Worm (Caenorhabditis elegans) whole organism, late embryonic: ENCODE measurements around the gene T21C9.9.

Experiments used
- C08G9.2 ChIP-seq: sonication (generic microtip); optimal IDR thresholded peaks from 2 replicates; lab custom pipeline; 2016; ENCODE audit warnings: mild to moderate bottlenecking, missing genetic modification characterization, moderate library complexity, missing compliant biosample characterization
- C38D4.7 ChIP-seq: fragments of 200-800 bp; sonication (Bioruptor generic); optimal IDR thresholded peaks from 2 replicates; lab custom pipeline; 2018; ENCODE audit warnings: mild to moderate bottlenecking, missing genetic modification characterization, moderate library complexity, missing compliant biosample characterization
- F13H6.1 ChIP-seq: sonication (generic microtip); optimal IDR thresholded peaks from 2 replicates; lab custom pipeline; 2016; ENCODE audit warnings: missing genetic modification characterization, missing compliant biosample characterization
- K02D7.2 ChIP-seq: sonication (generic microtip); optimal IDR thresholded peaks from 2 replicates; lab custom pipeline; 2017; ENCODE audit warnings: mild to moderate bottlenecking, missing genetic modification characterization, missing compliant biosample characterization
- K09A11.1 ChIP-seq: sonication (generic microtip); optimal IDR thresholded peaks from 2 replicates; lab custom pipeline; 2017; ENCODE audit warnings: antibody characterized with exemption, mild to moderate bottlenecking, missing genetic modification characterization, missing compliant biosample characterization; ENCODE audit not compliant: insufficient read depth
- T23F11.4 ChIP-seq: fragments of 200-800 bp; sonication (Bioruptor generic); optimal IDR thresholded peaks from 2 replicates; lab custom pipeline; 2018; ENCODE audit warnings: mild to moderate bottlenecking, missing genetic modification characterization, missing compliant biosample characterization
- ama-1 ChIP-seq: fragments of 150-350 bp; optimal IDR thresholded peaks from 2 replicates; lab custom pipeline; 2014
- ceh-14 ChIP-seq: sonication (generic microtip); optimal IDR thresholded peaks from 2 replicates; lab custom pipeline; 2016; ENCODE audit warnings: missing genotype, missing genetic modification characterization, missing compliant biosample characterization
- ceh-2 ChIP-seq: sonication (generic microtip); optimal IDR thresholded peaks from 2 replicates; lab custom pipeline; 2016; ENCODE audit warnings: missing genotype, missing genetic modification characterization, missing compliant biosample characterization
- ceh-22 ChIP-seq: sonication (generic microtip); optimal IDR thresholded peaks from 2 replicates; lab custom pipeline; 2017; ENCODE audit warnings: missing biosample characterization, missing genetic modification characterization
- ceh-24 ChIP-seq: sonication (generic microtip); optimal IDR thresholded peaks from 2 replicates; lab custom pipeline; 2016; ENCODE audit warnings: mild to moderate bottlenecking, missing genetic modification characterization, missing compliant biosample characterization
- ceh-30 ChIP-seq: fragments of 150-350 bp; optimal IDR thresholded peaks from 2 replicates; lab custom pipeline; 2014; ENCODE audit warnings: missing biosample characterization, missing genetic modification characterization
- ceh-31 ChIP-seq: sonication (generic microtip); optimal IDR thresholded peaks from 2 replicates; lab custom pipeline; 2016; ENCODE audit warnings: missing genetic modification characterization, missing compliant biosample characterization
- ceh-34 ChIP-seq: sonication (generic microtip); optimal IDR thresholded peaks from 2 replicates; lab custom pipeline; 2016; ENCODE audit warnings: mild to moderate bottlenecking, missing genetic modification characterization, missing compliant biosample characterization
- ceh-45 ChIP-seq: fragments of 200-800 bp; sonication (Bioruptor generic); IDR thresholded peaks from 2 replicates; pipeline ENCODE4 v1.3.6; 2022; ENCODE audit warnings: missing genetic modification reagents, missing genetic modification characterization, missing compliant biosample characterization
- ceh-48 ChIP-seq: sonication (generic microtip); optimal IDR thresholded peaks from 2 replicates; lab custom pipeline; 2016; ENCODE audit warnings: missing genetic modification characterization, inconsistent platforms, missing compliant biosample characterization
- ceh-6 ChIP-seq: fragments of 200-800 bp; sonication (Bioruptor generic); optimal IDR thresholded peaks from 2 replicates; lab custom pipeline; 2018; ENCODE audit warnings: mild to moderate bottlenecking, missing genetic modification characterization, missing compliant biosample characterization
- dmd-4 ChIP-seq: sonication (generic microtip); optimal IDR thresholded peaks from 2 replicates; lab custom pipeline; 2016; ENCODE audit warnings: borderline replicate concordance, missing genetic modification characterization, missing compliant biosample characterization
- ets-4 ChIP-seq: sonication (generic microtip); optimal IDR thresholded peaks from 2 replicates; lab custom pipeline; 2016; ENCODE audit warnings: missing genetic modification characterization, missing compliant biosample characterization
- eyg-1 ChIP-seq: sonication (generic microtip); optimal IDR thresholded peaks from 2 replicates; lab custom pipeline; 2016; ENCODE audit warnings: missing genotype, missing genetic modification characterization, missing compliant biosample characterization
- fax-1 ChIP-seq: sonication (generic microtip); optimal IDR thresholded peaks from 2 replicates; lab custom pipeline; 2016; ENCODE audit warnings: missing genotype, missing genetic modification characterization, missing compliant biosample characterization
- gmeb-2 ChIP-seq: sonication (generic microtip); optimal IDR thresholded peaks from 2 replicates; lab custom pipeline; 2016; ENCODE audit warnings: missing genetic modification characterization, inconsistent platforms, missing compliant biosample characterization
- hlh-13 ChIP-seq: fragments of 200-800 bp; sonication (Bioruptor generic); optimal IDR thresholded peaks from 2 replicates; lab custom pipeline; 2018; ENCODE audit warnings: mild to moderate bottlenecking, missing genetic modification characterization, missing compliant biosample characterization
- hlh-15 ChIP-seq: sonication (generic microtip); optimal IDR thresholded peaks from 2 replicates; lab custom pipeline; 2016; ENCODE audit warnings: missing genetic modification characterization, missing compliant biosample characterization
- hlh-8 ChIP-seq: sonication (generic microtip); optimal IDR thresholded peaks from 2 replicates; lab custom pipeline; 2016; ENCODE audit warnings: missing genotype, missing genetic modification characterization, missing compliant biosample characterization
- lim-6 ChIP-seq: sonication (generic microtip); optimal IDR thresholded peaks from 2 replicates; lab custom pipeline; 2016; ENCODE audit warnings: missing genetic modification characterization, missing compliant biosample characterization
- nhr-11 ChIP-seq: fragments of 150-350 bp; optimal IDR thresholded peaks from 2 replicates; lab custom pipeline; 2014; ENCODE audit warnings: missing biosample characterization, missing genetic modification characterization
- npax-4 ChIP-seq: sonication (generic microtip); optimal IDR thresholded peaks from 2 replicates; lab custom pipeline; 2016; ENCODE audit warnings: missing genetic modification characterization, missing compliant biosample characterization
- odd-2 ChIP-seq: sonication (generic microtip); optimal IDR thresholded peaks from 2 replicates; lab custom pipeline; 2017; ENCODE audit warnings: antibody characterized with exemption, mild to moderate bottlenecking, missing genetic modification characterization, missing compliant biosample characterization
- pag-3 ChIP-seq: sonication (generic microtip); optimal IDR thresholded peaks from 2 replicates; lab custom pipeline; 2016; ENCODE audit warnings: missing compliant biosample characterization, missing genetic modification characterization, borderline replicate concordance
- pat-9 ChIP-seq: fragments of 200-800 bp; sonication (Bioruptor generic); optimal IDR thresholded peaks from 2 replicates; lab custom pipeline; 2018; ENCODE audit warnings: mild to moderate bottlenecking, missing genetic modification characterization, moderate library complexity, missing compliant biosample characterization
- pax-1 ChIP-seq: fragments of 150-350 bp; optimal IDR thresholded peaks from 2 replicates; lab custom pipeline; 2014; ENCODE audit warnings: missing biosample characterization, missing genetic modification characterization
- pha-2 ChIP-seq: sonication (generic microtip); optimal IDR thresholded peaks from 2 replicates; lab custom pipeline; 2017; ENCODE audit warnings: mild to moderate bottlenecking, missing genetic modification characterization, missing compliant biosample characterization
- pros-1 ChIP-seq: fragments of 150-350 bp; optimal IDR thresholded peaks from 2 replicates; lab custom pipeline; 2014; ENCODE audit warnings: missing biosample characterization, missing genetic modification reagents, missing genetic modification characterization
- ref-2 ChIP-seq: sonication (generic microtip); optimal IDR thresholded peaks from 2 replicates; lab custom pipeline; 2016; ENCODE audit warnings: missing genetic modification characterization, missing compliant biosample characterization
- sdc-2 ChIP-seq: sonication (generic microtip); optimal IDR thresholded peaks from 2 replicates; lab custom pipeline; 2016; ENCODE audit warnings: missing genotype, missing genetic modification characterization, missing compliant biosample characterization
- sox-4 ChIP-seq: sonication (generic microtip); optimal IDR thresholded peaks from 2 replicates; lab custom pipeline; 2017; ENCODE audit warnings: mild to moderate bottlenecking, missing genetic modification characterization, inconsistent platforms, missing compliant biosample characterization
- syd-9 ChIP-seq: sonication (generic microtip); optimal IDR thresholded peaks from 2 replicates; lab custom pipeline; 2016; ENCODE audit warnings: mild to moderate bottlenecking, missing genetic modification characterization, moderate library complexity, missing compliant biosample characterization
- tbx-2 ChIP-seq: sonication (generic microtip); optimal IDR thresholded peaks from 2 replicates; lab custom pipeline; 2016; ENCODE audit warnings: missing genetic modification characterization, missing compliant biosample characterization
- tbx-7 ChIP-seq: sonication (generic microtip); optimal IDR thresholded peaks from 2 replicates; lab custom pipeline; 2016; ENCODE audit warnings: missing genotype, missing genetic modification characterization, missing compliant biosample characterization
- unc-3 ChIP-seq, 2 experiments: fragments of 200-800 bp in 1 of 2; sonication (Bioruptor generic) in 1 of 2; sonication (generic microtip) in 1 of 2; conservative IDR thresholded peaks in 1 of 2; optimal IDR thresholded peaks in 1 of 2; 2 replicates each; pipeline versions ENCODE4 v1.3.6 to Lab custom; 2016 to 2022; ENCODE audit warnings: missing compliant biosample characterization in 2 of 2, missing genetic modification characterization in 2 of 2, missing genetic modification reagents in 1 of 2
- unc-55 ChIP-seq: sonication (generic microtip); optimal IDR thresholded peaks from 2 replicates; lab custom pipeline; 2017; ENCODE audit warnings: missing biosample characterization, missing genetic modification reagents, missing genetic modification characterization
- unc-86 ChIP-seq: sonication (generic microtip); optimal IDR thresholded peaks from 2 replicates; lab custom pipeline; 2016; ENCODE audit warnings: missing genetic modification characterization, missing compliant biosample characterization
- zip-5 ChIP-seq: sonication (generic microtip); optimal IDR thresholded peaks from 2 replicates; lab custom pipeline; 2016; ENCODE audit warnings: missing genetic modification characterization, missing compliant biosample characterization
- ztf-16 ChIP-seq: sonication (generic microtip); optimal IDR thresholded peaks from 2 replicates; lab custom pipeline; 2017; ENCODE audit warnings: missing genetic modification characterization, missing compliant biosample characterization

Gene T21C9.9

DNA sequence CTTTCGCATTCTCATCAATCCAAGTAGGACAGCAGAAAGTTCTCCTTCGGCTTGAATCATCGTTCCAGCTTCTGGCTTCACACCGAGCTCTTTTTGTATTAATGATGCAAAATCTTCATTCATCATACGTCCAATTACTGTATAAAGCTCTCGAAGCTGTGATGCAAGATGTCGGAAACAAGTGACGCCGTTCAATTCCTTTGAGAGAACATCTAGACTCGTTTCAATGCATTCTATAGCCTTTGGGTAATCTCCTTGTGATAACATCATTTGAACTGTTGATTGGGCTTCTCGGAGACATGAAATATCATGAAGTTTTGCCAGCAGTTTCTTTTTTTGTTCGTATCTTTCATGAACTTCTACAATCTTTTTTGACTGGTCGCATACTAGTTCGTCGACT, 23.9 kb downstream of the T21C9.9 start:
- TF ChIP-seq eyg-1 (tag; lab: Kevin White, UChicago): no peak
- no peak for TF ChIP-seq pha-2 (tag; lab: Kevin White, UChicago)
- TF ChIP-seq pag-3 (tag; lab: Kevin White, UChicago): no peak
- TF ChIP-seq npax-4 (tag; lab: Kevin White, UChicago): no peak
- TF ChIP-seq C08G9.2 (tag; lab: Kevin White, UChicago): no peak
- no peak for TF ChIP-seq ceh-6 (GFP tag; lab: Kevin White, UChicago)
- TF ChIP-seq tbx-7 (tag; lab: Kevin White, UChicago): no peak
- no peak for TF ChIP-seq odd-2 (tag; lab: Kevin White, UChicago)
- TF ChIP-seq sox-4 (tag; lab: Kevin White, UChicago): no peak
- TF ChIP-seq pax-1 (tag; lab: Kevin White, UChicago): no peak
- no peak for TF ChIP-seq fax-1
- no peak for TF ChIP-seq F13H6.1 (tag; lab: Kevin White, UChicago)
- no peak for TF ChIP-seq unc-55 (GFP tag; lab: Kevin White, UChicago)
- TF ChIP-seq unc-86 (tag; lab: Kevin White, UChicago): no peak
- no peak for TF ChIP-seq hlh-13
- TF ChIP-seq C38D4.7 (GFP tag; lab: Kevin White, UChicago): no peak

DNA sequence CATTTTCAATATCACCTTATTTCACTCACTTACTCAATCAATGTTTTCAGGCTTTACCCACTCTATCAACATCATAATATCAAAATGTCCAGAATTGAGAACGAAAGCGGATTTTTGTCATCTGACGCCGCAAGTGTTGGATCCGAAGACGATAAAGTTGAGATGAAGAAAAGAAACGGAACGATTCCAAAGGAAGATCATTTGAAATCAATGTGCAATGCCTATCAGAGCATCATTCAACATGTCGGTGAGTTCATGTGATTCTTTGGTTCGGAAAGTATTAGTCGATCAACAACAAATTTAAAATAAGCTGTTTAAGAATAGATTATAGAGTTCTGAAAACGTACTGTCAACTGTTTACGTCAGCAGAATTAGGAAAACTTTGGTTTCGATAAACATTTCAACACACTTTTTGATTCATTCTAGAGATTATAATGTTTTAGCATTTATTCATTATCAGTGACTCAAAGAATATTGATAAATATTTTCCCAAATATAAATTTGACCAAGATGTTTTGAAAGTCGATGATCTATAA, 27.5 kb downstream of the T21C9.9 start, which contains the start of gene cat-4:
cat-4 (plus strand) TSS at position 51 of the 536 bp plus-strand sequence.
- TF ChIP-seq gmeb-2 (tag; lab: Kevin White, UChicago): no peak
- TF ChIP-seq nhr-11 (tag; lab: Kevin White, UChicago): no peak
- TF ChIP-seq tbx-2 (tag; lab: Kevin White, UChicago): no peak
- TF ChIP-seq ceh-48: no peak
- TF ChIP-seq hlh-15 (tag; lab: Kevin White, UChicago): no peak
- TF ChIP-seq ceh-34 (tag; lab: Kevin White, UChicago): no peak
- TF ChIP-seq T23F11.4 (GFP tag; lab: Kevin White, UChicago): no peak
- TF ChIP-seq pha-2 (tag; lab: Kevin White, UChicago): no peak
- no peak for TF ChIP-seq ztf-16 (tag; lab: Kevin White, UChicago)
- no peak for TF ChIP-seq pros-1 (tag; lab: Kevin White, UChicago)
- no peak for TF ChIP-seq ref-2 (tag; lab: Kevin White, UChicago)
- no peak for TF ChIP-seq pat-9 (tag; lab: Kevin White, UChicago)
- TF ChIP-seq ceh-2 (tag; lab: Kevin White, UChicago): no peak
- TF ChIP-seq npax-4 (tag; lab: Kevin White, UChicago): no peak
- TF ChIP-seq ceh-24 (tag; lab: Kevin White, UChicago): no peak
- no peak for TF ChIP-seq ceh-22
- TF ChIP-seq zip-5 (tag; lab: Kevin White, UChicago): no peak
- no peak for TF ChIP-seq dmd-4 (tag; lab: Kevin White, UChicago)
- no peak for TF ChIP-seq pag-3 (tag; lab: Kevin White, UChicago)
- TF ChIP-seq K09A11.1 (tag; lab: Kevin White, UChicago): no peak

DNA sequence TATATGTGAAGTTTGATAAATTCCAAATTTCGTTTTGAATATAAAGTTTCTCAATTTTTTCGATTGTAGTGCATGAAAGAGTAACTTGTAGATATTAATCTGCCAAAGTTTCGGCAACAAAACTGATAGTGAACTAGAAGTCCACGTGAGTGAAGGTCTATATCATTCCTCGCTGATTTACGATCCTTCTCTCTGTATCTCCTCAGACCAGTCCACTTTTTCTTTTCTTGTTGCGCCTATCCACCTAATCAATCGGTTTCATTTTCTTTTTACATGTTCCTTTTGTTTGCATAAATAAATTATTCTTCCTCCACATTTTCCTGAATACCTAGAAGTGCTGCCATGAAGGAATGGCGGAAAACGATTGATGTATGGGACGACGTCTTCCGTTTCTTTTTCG, 28.2 kb downstream of the T21C9.9 start:
- TF ChIP-seq fax-1 (no peak), ama-1 (no peak), eyg-1 (tag; lab: Kevin White, UChicago) (no peak), ceh-14 (tag; lab: Kevin White, UChicago) (no peak), ets-4 (no peak), tbx-7 (tag; lab: Kevin White, UChicago) (no peak)

DNA sequence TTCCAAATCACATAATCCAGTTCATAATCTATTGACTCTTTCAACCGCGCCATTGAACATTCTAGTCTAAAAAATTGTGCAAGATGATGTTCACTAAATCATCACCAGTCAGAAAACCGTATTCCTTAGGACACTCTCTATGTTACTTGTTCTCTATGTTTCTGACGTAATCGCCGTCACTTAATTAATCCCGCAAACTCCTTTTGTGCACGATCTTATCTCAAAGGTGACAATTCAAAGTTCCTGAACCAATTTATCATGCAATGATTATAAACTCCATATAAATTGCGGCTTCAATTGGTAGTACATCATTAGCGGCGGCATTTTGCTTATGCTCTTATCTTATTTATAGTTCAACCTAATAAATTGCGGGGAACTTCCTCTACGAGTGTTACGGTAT, 29.6 kb downstream of the T21C9.9 start:
- no peak for TF ChIP-seq ceh-45 (GFP tag; lab: Robert Waterston, UW)
- TF ChIP-seq ceh-30: no peak
- no peak for TF ChIP-seq pros-1 (tag; lab: Kevin White, UChicago)
- TF ChIP-seq unc-3 (GFP tag; conservative IDR thresholded peaks at IDR 0.05; lab: Robert Waterston, UW): no peak
- TF ChIP-seq unc-3 (tag; optimal IDR thresholded peaks at IDR 0.05; lab: Kevin White, UChicago): no peak
- TF ChIP-seq ama-1: no peak
- TF ChIP-seq dmd-4 (tag; lab: Kevin White, UChicago): no peak
- TF ChIP-seq sdc-2 (tag; lab: Kevin White, UChicago): no peak
- TF ChIP-seq lim-6 (tag; lab: Kevin White, UChicago): no peak
- TF ChIP-seq ceh-48: no peak
- TF ChIP-seq npax-4 (tag; lab: Kevin White, UChicago): no peak
- no peak for TF ChIP-seq hlh-8 (tag; lab: Kevin White, UChicago)
- TF ChIP-seq ceh-14 (tag; lab: Kevin White, UChicago): no peak
- no peak for TF ChIP-seq syd-9
- TF ChIP-seq ceh-2 (tag; lab: Kevin White, UChicago): no peak
- TF ChIP-seq nhr-11 (tag; lab: Kevin White, UChicago): no peak
- no peak for TF ChIP-seq ceh-31 (tag; lab: Kevin White, UChicago)
- TF ChIP-seq F13H6.1 (tag; lab: Kevin White, UChicago): no peak
- no peak for TF ChIP-seq hlh-15 (tag; lab: Kevin White, UChicago)
- no peak for TF ChIP-seq K02D7.2 (tag; lab: Kevin White, UChicago)
